Worm (Caenorhabditis elegans) whole organism, L1 larva: Measurements from ENCODE around the gene Y39A1C.1.

Experiments
- ces-1 ChIP-seq: fragments of 150-350 bp; optimal IDR thresholded peaks from 2 replicates; lab custom pipeline; 2014; ENCODE audit warnings: missing biosample characterization, missing genetic modification reagents, missing genetic modification characterization
- elt-2 ChIP-seq: sonication (generic microtip); optimal IDR thresholded peaks from 2 replicates; lab custom pipeline; 2016; ENCODE audit warnings: missing genetic modification characterization, mild to moderate bottlenecking, inconsistent platforms, missing compliant biosample characterization, missing genetic modification reagents
- jun-1 ChIP-seq: fragments of 150-350 bp; optimal IDR thresholded peaks from 2 replicates; lab custom pipeline; 2014; ENCODE audit warnings: missing biosample characterization, missing genetic modification reagents, missing genetic modification characterization
- lsy-2 ChIP-seq, 2 experiments: fragments of 150-350 bp; optimal IDR thresholded peaks; 2 replicates each; lab custom pipeline; 2014; ENCODE audit warnings: missing biosample characterization in 2 of 2, missing genetic modification characterization in 2 of 2
- nhr-237 ChIP-seq: fragments of 150-350 bp; optimal IDR thresholded peaks from 2 replicates; lab custom pipeline; 2014; ENCODE audit warnings: missing biosample characterization, missing genetic modification characterization
- nhr-77 ChIP-seq: fragments of 150-350 bp; optimal IDR thresholded peaks from 2 replicates; lab custom pipeline; 2014; ENCODE audit warnings: missing biosample characterization, missing genetic modification characterization
- nhr-90 ChIP-seq: sonication (generic microtip); optimal IDR thresholded peaks from 2 replicates; lab custom pipeline; 2016; ENCODE audit warnings: mild to moderate bottlenecking, missing genetic modification characterization, missing compliant biosample characterization; ENCODE audit not compliant: poor library complexity
- snpc-4 ChIP-seq: fragments of 150-350 bp; optimal IDR thresholded peaks from 2 replicates; lab custom pipeline; 2014; ENCODE audit warnings: missing biosample characterization, missing genetic modification characterization
- swsn-7 ChIP-seq: sonication (generic microtip); optimal IDR thresholded peaks from 2 replicates; lab custom pipeline; 2016; ENCODE audit warnings: missing genetic modification characterization, missing compliant biosample characterization
- tbx-2 ChIP-seq: sonication (generic microtip); optimal IDR thresholded peaks from 2 replicates; lab custom pipeline; 2016; ENCODE audit warnings: missing genetic modification characterization, missing compliant biosample characterization
- unc-62 ChIP-seq: fragments of 150-350 bp; optimal IDR thresholded peaks from 2 replicates; lab custom pipeline; 2014; ENCODE audit warnings: missing biosample characterization, missing genetic modification reagents, missing genetic modification characterization
- ztf-4 ChIP-seq: fragments of 150-350 bp; optimal IDR thresholded peaks from 2 replicates; lab custom pipeline; 2014; ENCODE audit warnings: missing biosample characterization, missing genetic modification characterization

DNA sequence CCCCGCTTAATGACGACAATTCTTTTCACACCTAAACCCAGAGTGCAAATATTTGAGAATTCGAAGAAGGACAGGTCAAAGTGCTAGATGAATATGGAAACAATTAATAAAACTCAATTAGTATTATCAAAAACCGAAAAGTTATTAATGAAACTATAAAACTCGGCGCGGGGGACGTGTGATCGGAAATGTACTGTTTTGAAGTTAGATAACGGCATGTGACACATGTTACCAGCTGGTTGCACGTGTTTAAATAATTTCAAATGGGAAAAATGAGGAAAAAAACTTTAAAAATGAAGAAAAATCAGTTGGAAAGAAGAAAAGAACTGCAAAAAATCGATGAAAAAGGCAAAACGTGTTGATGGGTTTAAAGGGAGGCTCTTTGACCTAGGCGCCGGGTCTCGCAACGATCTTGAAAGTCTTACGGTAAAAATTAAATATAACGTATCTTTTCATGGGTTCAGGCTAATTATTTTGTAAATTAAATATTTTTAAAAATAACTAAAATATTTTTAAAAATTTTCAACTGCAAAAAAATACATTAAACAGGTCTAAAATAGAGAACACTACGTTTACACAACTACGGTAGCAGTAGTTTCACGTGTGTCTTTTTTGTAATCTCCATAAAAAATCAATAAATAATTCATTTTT, 34.5 kb upstream of the Y39A1C.1 start:
- no peak for TF ChIP-seq nhr-237 (tag; lab: Kevin White, UChicago)
- peak; percentile 64 for TF ChIP-seq elt-2
- TF ChIP-seq snpc-4: no peak
- no peak for TF ChIP-seq tbx-2 (tag; lab: Kevin White, UChicago)
- TF ChIP-seq unc-62 (GFP tag; lab: Kevin White, UChicago): no peak
- no peak for TF ChIP-seq ces-1
- no peak for TF ChIP-seq nhr-77 (tag; lab: Kevin White, UChicago)
- TF ChIP-seq lsy-2 (tag; optimal IDR thresholded peaks at IDR 0.05; lab: Kevin White, UChicago): no peak
- no peak for TF ChIP-seq jun-1 (tag; lab: Kevin White, UChicago)
- no peak for TF ChIP-seq swsn-7 (tag; lab: Kevin White, UChicago)
- TF ChIP-seq ztf-4 (tag; lab: Kevin White, UChicago): no peak
- no peak for TF ChIP-seq nhr-90 (tag; lab: Kevin White, UChicago)
